Worm (Caenorhabditis elegans): ENCODE measurements around the gene tat-1.

ce11 chrIII:12373807-12374266 is 47.7 kb downstream of the tat-1 start, which contains the start of gene glrx-5:
- TF ChIP-seq mcd-1 (GFP tag; IDR thresholded peaks at IDR 0.05) = no peak
- no peak for TF ChIP-seq zim-3 (tag; optimal IDR thresholded peaks at IDR 0.05)
- TF ChIP-seq nhr-90 (tag; optimal IDR thresholded peaks at IDR 0.05) = no peak
- TF ChIP-seq dpl-1 (GFP tag; optimal IDR thresholded peaks at IDR 0.05) = no peak
- no peak for TF ChIP-seq C06A6.2 (GFP tag; conservative IDR thresholded peaks at IDR 0.05)
- TF ChIP-seq B0035.1 (tag; optimal IDR thresholded peaks at IDR 0.05) = no peak
- TF ChIP-seq die-1 (tag; optimal IDR thresholded peaks at IDR 0.05) = no peak
- TF ChIP-seq let-526 (GFP tag; IDR thresholded peaks at IDR 0.05) = no peak
- no peak for TF ChIP-seq pha-4 (tag; optimal IDR thresholded peaks at IDR 0.05)
- TF ChIP-seq him-1 (tag; optimal IDR thresholded peaks at IDR 0.05) = no peak
- no peak for TF ChIP-seq ama-1 (optimal IDR thresholded peaks at IDR 0.05)
- no peak for TF ChIP-seq ama-1 (GFP tag; optimal IDR thresholded peaks at IDR 0.05)

All from whole organism, young adult.